Fruit fly (Drosophila melanogaster): ENCODE data around the gene msl-2.

The msl-2 gene

dm6 chr2L:3435086-3435485, 30.8 kb downstream of the msl-2 start (continued):
- TF ChIP-seq Sox102F (GFP tag; optimal IDR thresholded peaks at IDR 0.05) (peak; percentile 60), rib (GFP tag; IDR thresholded peaks at IDR 0.05) (no peak), Nf-YA (GFP tag; IDR thresholded peaks at IDR 0.05) (peak; percentile 54), HmgZ (tag; optimal IDR thresholded peaks at IDR 0.05) (no peak), Gug (GFP tag; IDR thresholded peaks at IDR 0.05) (peak; percentile 35; the same call in 2 of the 4 replicates), ara (GFP tag; IDR thresholded peaks at IDR 0.05) (peak; percentile 58; the same call in 1 of the 2 replicates), dan (GFP tag; IDR thresholded peaks at IDR 0.05) (peak; percentile 9; the same call in 1 of the 2 replicates), zfh2 (GFP tag; optimal IDR thresholded peaks at IDR 0.05) (no peak), Sry-β (GFP tag; optimal IDR thresholded peaks at IDR 0.05) (no peak), CG17361 (GFP tag; IDR thresholded peaks at IDR 0.05) (peak; percentile 49; the same call in 1 of the 3 replicates), zen (tag; optimal IDR thresholded peaks at IDR 0.05) (no peak), br (optimal IDR thresholded peaks at IDR 0.05) (no peak), CG6254 (GFP tag; optimal IDR thresholded peaks at IDR 0.05) (peak; percentile 39), CG13775 (GFP tag; optimal IDR thresholded peaks at IDR 0.05) (no peak), tgo (GFP tag; IDR thresholded peaks at IDR 0.05) (peak; percentile 57), CG33557 (GFP tag; optimal IDR thresholded peaks at IDR 0.05) (no peak), CG1024 (GFP tag; IDR thresholded peaks at IDR 0.05) (peak; percentile 40; the same call in 1 of the 2 replicates), Mrtf (GFP tag; IDR thresholded peaks at IDR 0.05) (peak; percentile 42; the same call in 1 of the 3 replicates), CG10654 (GFP tag; optimal IDR thresholded peaks at IDR 0.05) (peak; percentile 27), CG10959 (GFP tag; IDR thresholded peaks at IDR 0.05) (peak; percentile 64), H2.0 (GFP tag; IDR thresholded peaks at IDR 0.05) (peak; percentile 19; the same call in 1 of the 2 replicates), CoRest (tag; optimal IDR thresholded peaks at IDR 0.05) (peak; percentile 13), chif (GFP tag; optimal IDR thresholded peaks at IDR 0.05) (peak; percentile 12 to 39), NfI (GFP tag; optimal IDR thresholded peaks at IDR 0.05) (peak; percentile 31), CG6272 (GFP tag; IDR thresholded peaks at IDR 0.05) (peak; percentile 35; the same call in 1 of the 2 replicates), CG32772 (GFP tag; IDR thresholded peaks at IDR 0.05) (0 out of 2 replicates have a peak, but pooled peaks have one; percentile 49), ranshi (GFP tag; IDR thresholded peaks at IDR 0.05) (peak; percentile 56; the same call in 1 of the 2 replicates), CG18262 (tag; optimal IDR thresholded peaks at IDR 0.05) (peak; percentile 60), CG16863 (GFP tag; optimal IDR thresholded peaks at IDR 0.05) (no peak), CG15011 (GFP tag; optimal IDR thresholded peaks at IDR 0.05) (no peak), CG32767 (GFP tag; IDR thresholded peaks at IDR 0.05) (0 out of 2 replicates have a peak, but pooled peaks have one; percentile 36), CG18764 (GFP tag; optimal IDR thresholded peaks at IDR 0.05) (peak; percentile 5)

dm6 chr2L:3428419-3429097, 37.4 kb downstream of the msl-2 start:
- TF ChIP-seq CG31441 (GFP tag; IDR thresholded peaks at IDR 0.05) (0 out of 2 replicates have a peak, but pooled peaks have one; percentile 15), Blimp-1 (GFP tag; optimal IDR thresholded peaks at IDR 0.05) (peak; percentile 79), Oli (tag; optimal IDR thresholded peaks at IDR 0.05) (no peak), CG11247 (GFP tag; IDR thresholded peaks at IDR 0.05) (no peak), CG10209 (GFP tag; optimal IDR thresholded peaks at IDR 0.05) (no peak), H2.0 (GFP tag; IDR thresholded peaks at IDR 0.05) (no peak), CG5180 (GFP tag; optimal IDR thresholded peaks at IDR 0.05) (peak; percentile 39), B-H2 (GFP tag; optimal IDR thresholded peaks at IDR 0.05) (no peak), Drgx (GFP tag; IDR thresholded peaks at IDR 0.05) (peak; percentile 59), Sox102F (GFP tag; optimal IDR thresholded peaks at IDR 0.05) (peak; percentile 6), Deaf1 (tag; optimal IDR thresholded peaks at IDR 0.05) (peak; percentile 52)
